Worm (Caenorhabditis elegans) whole organism, L2 larva: Measurements from ENCODE around the gene F53A2.1.

Source experiments
- F13H6.1 ChIP-seq: sonication (generic microtip); optimal IDR thresholded peaks from 2 replicates; lab custom pipeline; 2016; ENCODE audit warnings: missing genetic modification characterization, missing compliant biosample characterization
- Y55F3AM.14 ChIP-seq: fragments of 200-800 bp; sonication (Bioruptor generic); optimal IDR thresholded peaks from 2 replicates; lab custom pipeline; 2018; ENCODE audit warnings: mild to moderate bottlenecking, missing genetic modification characterization, missing compliant biosample characterization
- alr-1 ChIP-seq: fragments of 150-350 bp; optimal IDR thresholded peaks from 2 replicates; lab custom pipeline; 2014; ENCODE audit warnings: missing biosample characterization, missing genetic modification characterization
- aly-2 ChIP-seq: fragments of 150-350 bp; optimal IDR thresholded peaks from 2 replicates; lab custom pipeline; 2014; ENCODE audit warnings: missing biosample characterization, missing genetic modification characterization
- ama-1 ChIP-seq: fragments of 150-350 bp; optimal IDR thresholded peaks from 2 replicates; lab custom pipeline; 2018; ENCODE audit warnings: inconsistent platforms
- blmp-1 ChIP-seq: sonication (generic microtip); optimal IDR thresholded peaks from 2 replicates; lab custom pipeline; 2017; ENCODE audit warnings: missing genetic modification characterization, mild to moderate bottlenecking, missing compliant biosample characterization, antibody characterized with exemption, moderate library complexity; ENCODE audit not compliant: insufficient read depth
- ceh-82 ChIP-seq: fragments of 150-350 bp; optimal IDR thresholded peaks from 2 replicates; lab custom pipeline; 2014; ENCODE audit warnings: missing biosample characterization, missing genetic modification characterization
- dmd-4 ChIP-seq: sonication (generic microtip); optimal IDR thresholded peaks from 2 replicates; lab custom pipeline; 2017; ENCODE audit warnings: missing biosample characterization, missing genetic modification characterization
- elt-1 ChIP-seq: fragments of 150-350 bp; optimal IDR thresholded peaks from 2 replicates; lab custom pipeline; 2014; ENCODE audit warnings: missing biosample characterization, missing genetic modification characterization
- gmeb-1 ChIP-seq: fragments of 150-350 bp; optimal IDR thresholded peaks from 2 replicates; lab custom pipeline; 2014; ENCODE audit warnings: missing biosample characterization, missing genetic modification characterization
- lin-11 ChIP-seq: fragments of 150-350 bp; sonication (generic microtip); optimal IDR thresholded peaks from 2 replicates; lab custom pipeline; 2014; ENCODE audit warnings: missing biosample characterization, missing genetic modification characterization, inconsistent platforms, mixed read lengths
- lin-13 ChIP-seq: fragments of 150-350 bp; optimal IDR thresholded peaks from 2 replicates; lab custom pipeline; 2014; ENCODE audit warnings: missing biosample characterization, missing genetic modification reagents, missing genetic modification characterization
- lin-39 ChIP-seq: fragments of 150-350 bp; optimal IDR thresholded peaks from 2 replicates; lab custom pipeline; 2014; ENCODE audit warnings: missing biosample characterization, missing genetic modification reagents, missing genetic modification characterization
- lsy-2 ChIP-seq, 2 experiments: fragments of 150-350 bp in 1 of 2; sonication (generic microtip) in 1 of 2; optimal IDR thresholded peaks; 2 replicates each; lab custom pipeline; 2014 to 2017; ENCODE audit warnings: missing biosample characterization in 2 of 2, missing genetic modification characterization in 2 of 2
- mab-5 ChIP-seq: fragments of 150-350 bp; optimal IDR thresholded peaks from 2 replicates; lab custom pipeline; 2014; ENCODE audit warnings: missing biosample characterization, missing genetic modification characterization
- mbf-1 ChIP-seq: sonication (generic microtip); optimal IDR thresholded peaks from 2 replicates; lab custom pipeline; 2017; ENCODE audit warnings: missing biosample characterization, missing genetic modification characterization
- mdl-1 ChIP-seq, 2 experiments: fragments of 150-350 bp in 1 of 2; sonication (generic microtip) in 1 of 2; optimal IDR thresholded peaks; 2 replicates each; lab custom pipeline; 2017; ENCODE audit warnings: missing biosample characterization in 2 of 2, missing genetic modification characterization in 2 of 2
- nhr-11 ChIP-seq: fragments of 150-350 bp; optimal IDR thresholded peaks from 2 replicates; lab custom pipeline; 2014; ENCODE audit warnings: missing biosample characterization, missing genetic modification characterization
- nhr-12 ChIP-seq: fragments of 150-350 bp; optimal IDR thresholded peaks from 2 replicates; lab custom pipeline; 2014; ENCODE audit warnings: missing biosample characterization, missing genetic modification characterization
- nhr-129 ChIP-seq: fragments of 150-350 bp; optimal IDR thresholded peaks from 2 replicates; lab custom pipeline; 2014; ENCODE audit warnings: missing biosample characterization, missing genetic modification characterization
- nhr-21 ChIP-seq: fragments of 150-350 bp; optimal IDR thresholded peaks from 2 replicates; lab custom pipeline; 2014; ENCODE audit warnings: missing biosample characterization, missing genetic modification characterization
- nhr-237 ChIP-seq: fragments of 150-350 bp; optimal IDR thresholded peaks from 2 replicates; lab custom pipeline; 2014; ENCODE audit warnings: missing biosample characterization, missing genetic modification characterization
- nhr-6 ChIP-seq: fragments of 150-350 bp; optimal IDR thresholded peaks from 2 replicates; lab custom pipeline; 2014; ENCODE audit warnings: missing biosample characterization, missing genetic modification characterization
- nhr-77 ChIP-seq: fragments of 150-350 bp; optimal IDR thresholded peaks from 2 replicates; lab custom pipeline; 2014; ENCODE audit warnings: missing biosample characterization, missing genetic modification characterization
- skn-1 ChIP-seq: sonication (generic microtip); optimal IDR thresholded peaks from 2 replicates; lab custom pipeline; 2017; ENCODE audit warnings: missing biosample characterization, missing genetic modification characterization
- sma-9 ChIP-seq, 2 experiments: fragments of 150-350 bp in 1 of 2; sonication (generic microtip) in 1 of 2; optimal IDR thresholded peaks; 2 replicates each; lab custom pipeline; 2014 to 2016; ENCODE audit warnings: missing genetic modification characterization in 2 of 2, mild to moderate bottlenecking in 1 of 2, missing biosample characterization in 1 of 2, missing compliant biosample characterization in 1 of 2, missing genetic modification reagents in 1 of 2, moderate library complexity in 1 of 2
- snpc-4 ChIP-seq: fragments of 150-350 bp; optimal IDR thresholded peaks from 2 replicates; lab custom pipeline; 2014; ENCODE audit warnings: missing biosample characterization, missing genetic modification characterization
- unc-55 ChIP-seq: fragments of 150-350 bp; sonication (generic microtip); optimal IDR thresholded peaks from 3 replicates; lab custom pipeline; 2014; ENCODE audit warnings: missing biosample characterization, missing genetic modification reagents, missing genetic modification characterization
- unc-62 ChIP-seq: fragments of 150-350 bp; optimal IDR thresholded peaks from 2 replicates; lab custom pipeline; 2014; ENCODE audit warnings: missing biosample characterization, missing genetic modification reagents, missing genetic modification characterization
- zag-1 ChIP-seq: fragments of 150-350 bp; optimal IDR thresholded peaks from 2 replicates; lab custom pipeline; 2014; ENCODE audit warnings: missing biosample characterization, missing genetic modification characterization
- ztf-4 ChIP-seq: fragments of 150-350 bp; optimal IDR thresholded peaks from 2 replicates; lab custom pipeline; 2014; ENCODE audit warnings: missing biosample characterization, missing genetic modification characterization

The F53A2.1 gene

DNA sequence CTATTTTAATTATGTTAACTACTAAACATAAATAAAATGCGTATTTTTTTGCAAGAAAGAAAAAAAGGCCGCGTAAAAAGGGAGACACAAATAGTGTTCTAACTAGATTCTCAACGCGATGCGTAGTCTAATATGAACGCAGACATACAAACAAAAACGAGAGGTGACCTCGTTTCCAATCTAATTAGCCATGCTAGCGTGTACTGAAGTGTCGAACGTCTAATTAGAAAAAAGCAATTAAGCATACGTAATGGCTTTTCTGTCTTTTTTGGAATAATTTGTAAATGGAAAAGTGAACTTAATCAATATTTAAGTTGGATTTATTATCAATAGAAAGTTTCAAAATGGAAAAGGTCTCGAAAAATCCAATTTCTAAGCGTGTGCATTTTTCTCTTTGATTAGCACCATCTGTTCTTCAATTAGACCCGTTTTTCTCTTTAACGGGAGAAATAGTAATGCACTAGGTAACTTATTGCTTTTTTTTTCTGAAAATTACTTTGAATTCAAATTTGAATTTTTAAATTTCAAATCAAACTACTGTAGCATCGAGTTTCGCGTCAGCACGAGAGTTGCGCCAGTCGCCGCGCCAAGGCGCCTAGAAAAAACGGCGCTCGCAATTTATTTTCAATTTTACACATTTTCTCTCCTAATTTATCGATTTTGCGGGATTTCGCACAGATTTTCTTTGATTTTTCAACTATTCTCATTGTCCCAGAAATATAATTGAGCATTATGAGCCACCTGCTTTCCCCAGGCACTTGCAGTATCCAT, 16.1 kb upstream of the F53A2.1 start:
- TF ChIP-seq blmp-1 (tag; lab: Kevin White, UChicago), result no peak
- TF ChIP-seq F13H6.1 (tag; lab: Kevin White, UChicago), result no peak
- peak; percentile 66 for TF ChIP-seq gmeb-1 (tag; lab: Kevin White, UChicago)
- peak in 1 of 2 experiments; percentile 72 for TF ChIP-seq lsy-2 (tag; optimal IDR thresholded peaks at IDR 0.05; lab: Kevin White, UChicago)
- peak; percentile 46 for TF ChIP-seq unc-55 (GFP tag; lab: Kevin White, UChicago)
- TF ChIP-seq lin-13, result peak; percentile 68

- TF ChIP-seq alr-1 (no peak), lsy-2 (tag; optimal IDR thresholded peaks at IDR 0.05; lab: Kevin White, UChicago) (no peak), nhr-11 (tag; lab: Kevin White, UChicago) (no peak), nhr-77 (no peak), lin-11 (tag; lab: Kevin White, UChicago) (no peak), nhr-12 (tag; lab: Kevin White, UChicago) (no peak), ztf-4 (tag; lab: Kevin White, UChicago) (no peak), nhr-21 (no peak), dmd-4 (tag; lab: Kevin White, UChicago) (no peak), nhr-129 (no peak), unc-62 (GFP tag; lab: Kevin White, UChicago) (no peak), mab-5 (tag; lab: Kevin White, UChicago) (no peak), elt-1 (no peak), mdl-1 (tag; optimal IDR thresholded peaks at IDR 0.05; lab: Kevin White, UChicago) (no peak), F13H6.1 (tag; lab: Kevin White, UChicago) (no peak), mbf-1 (tag; lab: Kevin White, UChicago) (no peak)
These were observed 15.0 kb upstream of the F53A2.1 start, which contains the start of gene F53A2.3 for ce11 chrIII:13339672-13340071. F53A2.3 (minus strand) TSS chrIII:13339772.

ce11 chrIII:13333754-13334153, 9.1 kb upstream of the F53A2.1 start, which contains the start of gene sdz-20:
sdz-20 (plus strand) TSS chrIII:13334054.
- TF ChIP-seq nhr-12 (tag; lab: Kevin White, UChicago) (no peak), sma-9 (GFP tag; optimal IDR thresholded peaks at IDR 0.05; lab: Kevin White, UChicago) (no peak), sma-9 (tag; optimal IDR thresholded peaks at IDR 0.05; lab: Kevin White, UChicago) (no peak), blmp-1 (tag; lab: Kevin White, UChicago) (no peak), alr-1 (no peak), skn-1 (tag; lab: Kevin White, UChicago) (no peak), aly-2 (tag; lab: Kevin White, UChicago) (no peak), lin-13 (no peak)

ce11 chrIII:13328911-13329310, 4.3 kb upstream of the F53A2.1 start:
- TF ChIP-seq lin-13, result no peak
- no peak for TF ChIP-seq zag-1 (tag; lab: Kevin White, UChicago)
- TF ChIP-seq snpc-4 (tag; lab: Kevin White, UChicago), result no peak
- TF ChIP-seq gmeb-1 (tag; lab: Kevin White, UChicago), result no peak
- no peak for TF ChIP-seq ama-1
- TF ChIP-seq unc-55 (GFP tag; lab: Kevin White, UChicago), result no peak
- no peak for TF ChIP-seq nhr-6 (tag; lab: Kevin White, UChicago)
- TF ChIP-seq lin-39 (tag; lab: Kevin White, UChicago), result no peak
- TF ChIP-seq skn-1 (tag; lab: Kevin White, UChicago), result no peak
- no peak for TF ChIP-seq ceh-82 (tag; lab: Kevin White, UChicago)
- TF ChIP-seq nhr-237 (tag; lab: Kevin White, UChicago), result no peak

DNA sequence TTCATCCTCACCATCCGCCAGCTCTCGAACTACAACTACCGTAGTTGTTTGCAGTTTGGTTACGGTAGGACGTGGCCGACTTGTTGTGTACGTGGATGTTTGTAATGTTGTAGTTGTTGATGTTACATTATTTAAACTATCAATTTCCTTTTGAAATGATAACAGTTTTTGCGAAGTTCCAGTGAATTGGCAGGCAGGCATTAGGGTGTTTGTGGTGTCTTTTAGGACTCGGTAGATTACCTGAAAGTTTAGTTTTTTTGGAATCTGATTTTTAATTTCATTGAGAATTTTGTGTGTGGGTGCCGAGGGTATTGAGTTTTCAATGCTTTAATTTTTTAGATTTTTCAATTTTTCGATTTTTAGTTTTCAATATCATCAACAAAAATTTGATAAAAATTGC, 2.1 kb downstream of the F53A2.1 start, which contains the start of gene F53A2.11:
Gene F53A2.11, minus strand, starts transcription at position 101 of the 400 bp plus-strand sequence.
- no peak for TF ChIP-seq nhr-21
- TF ChIP-seq unc-62 (GFP tag; lab: Kevin White, UChicago), result no peak
- no peak for TF ChIP-seq nhr-237 (tag; lab: Kevin White, UChicago)
- no peak for TF ChIP-seq Y55F3AM.14
